Worm (Caenorhabditis elegans) whole organism, late embryonic: ENCODE results near the gene sta-1.

ENCODE experiments used
- C38D4.7 ChIP-seq: fragments of 200-800 bp; sonication (Bioruptor generic); optimal IDR thresholded peaks from 2 replicates; lab custom pipeline; 2018; ENCODE audit warnings: mild to moderate bottlenecking, missing genetic modification characterization, moderate library complexity, missing compliant biosample characterization
- K02D7.2 ChIP-seq: sonication (generic microtip); optimal IDR thresholded peaks from 2 replicates; lab custom pipeline; 2017; ENCODE audit warnings: mild to moderate bottlenecking, missing genetic modification characterization, missing compliant biosample characterization
- K09A11.1 ChIP-seq: sonication (generic microtip); optimal IDR thresholded peaks from 2 replicates; lab custom pipeline; 2017; ENCODE audit warnings: antibody characterized with exemption, mild to moderate bottlenecking, missing genetic modification characterization, missing compliant biosample characterization; ENCODE audit not compliant: insufficient read depth
- Y22D7AL.16 ChIP-seq: sonication (generic microtip); optimal IDR thresholded peaks from 2 replicates; lab custom pipeline; 2016; ENCODE audit warnings: missing genetic modification characterization, missing compliant biosample characterization
- ceh-14 ChIP-seq: sonication (generic microtip); optimal IDR thresholded peaks from 2 replicates; lab custom pipeline; 2016; ENCODE audit warnings: missing genotype, missing genetic modification characterization, missing compliant biosample characterization
- ceh-18 ChIP-seq: sonication (generic microtip); optimal IDR thresholded peaks from 2 replicates; lab custom pipeline; 2016; ENCODE audit warnings: missing genetic modification characterization, missing compliant biosample characterization
- ceh-19 ChIP-seq: fragments of 200-800 bp; sonication (Bioruptor generic); optimal IDR thresholded peaks from 2 replicates; lab custom pipeline; 2018; ENCODE audit warnings: mild to moderate bottlenecking, missing genetic modification characterization, missing compliant biosample characterization
- ceh-22 ChIP-seq: sonication (generic microtip); optimal IDR thresholded peaks from 2 replicates; lab custom pipeline; 2017; ENCODE audit warnings: missing biosample characterization, missing genetic modification characterization
- ceh-24 ChIP-seq: sonication (generic microtip); optimal IDR thresholded peaks from 2 replicates; lab custom pipeline; 2016; ENCODE audit warnings: mild to moderate bottlenecking, missing genetic modification characterization, missing compliant biosample characterization
- ceh-31 ChIP-seq: sonication (generic microtip); optimal IDR thresholded peaks from 2 replicates; lab custom pipeline; 2016; ENCODE audit warnings: missing genetic modification characterization, missing compliant biosample characterization
- ceh-45 ChIP-seq: fragments of 200-800 bp; sonication (Bioruptor generic); IDR thresholded peaks from 2 replicates; pipeline ENCODE4 v1.3.6; 2022; ENCODE audit warnings: missing genetic modification reagents, missing genetic modification characterization, missing compliant biosample characterization
- ceh-48 ChIP-seq: sonication (generic microtip); optimal IDR thresholded peaks from 2 replicates; lab custom pipeline; 2016; ENCODE audit warnings: missing genetic modification characterization, inconsistent platforms, missing compliant biosample characterization
- ceh-6 ChIP-seq: fragments of 200-800 bp; sonication (Bioruptor generic); optimal IDR thresholded peaks from 2 replicates; lab custom pipeline; 2018; ENCODE audit warnings: mild to moderate bottlenecking, missing genetic modification characterization, missing compliant biosample characterization
- dmd-4 ChIP-seq: sonication (generic microtip); optimal IDR thresholded peaks from 2 replicates; lab custom pipeline; 2016; ENCODE audit warnings: borderline replicate concordance, missing genetic modification characterization, missing compliant biosample characterization
- fkh-10 ChIP-seq: fragments of 150-350 bp; optimal IDR thresholded peaks from 2 replicates; lab custom pipeline; 2014; ENCODE audit warnings: missing biosample characterization, missing genetic modification reagents, missing genetic modification characterization
- hlh-15 ChIP-seq: sonication (generic microtip); optimal IDR thresholded peaks from 2 replicates; lab custom pipeline; 2016; ENCODE audit warnings: missing genetic modification characterization, missing compliant biosample characterization
- hlh-8 ChIP-seq: sonication (generic microtip); optimal IDR thresholded peaks from 2 replicates; lab custom pipeline; 2016; ENCODE audit warnings: missing genotype, missing genetic modification characterization, missing compliant biosample characterization
- lim-6 ChIP-seq: sonication (generic microtip); optimal IDR thresholded peaks from 2 replicates; lab custom pipeline; 2016; ENCODE audit warnings: missing genetic modification characterization, missing compliant biosample characterization
- madf-2 ChIP-seq: sonication (generic microtip); optimal IDR thresholded peaks from 2 replicates; lab custom pipeline; 2017; ENCODE audit warnings: missing genetic modification characterization, missing compliant biosample characterization
- nfya-1 ChIP-seq: sonication (generic microtip); optimal IDR thresholded peaks from 2 replicates; lab custom pipeline; 2017; ENCODE audit warnings: missing genetic modification characterization, mild to moderate bottlenecking, missing compliant biosample characterization, antibody characterized with exemption, moderate library complexity
- npax-4 ChIP-seq: sonication (generic microtip); optimal IDR thresholded peaks from 2 replicates; lab custom pipeline; 2016; ENCODE audit warnings: missing genetic modification characterization, missing compliant biosample characterization
- odd-2 ChIP-seq: sonication (generic microtip); optimal IDR thresholded peaks from 2 replicates; lab custom pipeline; 2017; ENCODE audit warnings: antibody characterized with exemption, mild to moderate bottlenecking, missing genetic modification characterization, missing compliant biosample characterization
- pat-9 ChIP-seq: fragments of 200-800 bp; sonication (Bioruptor generic); optimal IDR thresholded peaks from 2 replicates; lab custom pipeline; 2018; ENCODE audit warnings: mild to moderate bottlenecking, missing genetic modification characterization, moderate library complexity, missing compliant biosample characterization
- pax-1 ChIP-seq: fragments of 150-350 bp; optimal IDR thresholded peaks from 2 replicates; lab custom pipeline; 2014; ENCODE audit warnings: missing biosample characterization, missing genetic modification characterization
- pros-1 ChIP-seq: fragments of 150-350 bp; optimal IDR thresholded peaks from 2 replicates; lab custom pipeline; 2014; ENCODE audit warnings: missing biosample characterization, missing genetic modification reagents, missing genetic modification characterization
- ref-2 ChIP-seq: sonication (generic microtip); optimal IDR thresholded peaks from 2 replicates; lab custom pipeline; 2016; ENCODE audit warnings: missing genetic modification characterization, missing compliant biosample characterization
- rnt-1 ChIP-seq: sonication (generic microtip); optimal IDR thresholded peaks from 2 replicates; lab custom pipeline; 2016; ENCODE audit warnings: missing genetic modification characterization, missing compliant biosample characterization
- ttx-3 ChIP-seq: sonication (generic microtip); optimal IDR thresholded peaks from 2 replicates; lab custom pipeline; 2016; ENCODE audit warnings: missing genetic modification reagents, missing genetic modification characterization, missing compliant biosample characterization
- unc-3 ChIP-seq, 2 experiments: fragments of 200-800 bp in 1 of 2; sonication (Bioruptor generic) in 1 of 2; sonication (generic microtip) in 1 of 2; conservative IDR thresholded peaks in 1 of 2; optimal IDR thresholded peaks in 1 of 2; 2 replicates each; pipeline versions ENCODE4 v1.3.6 to Lab custom; 2016 to 2022; ENCODE audit warnings: missing compliant biosample characterization in 2 of 2, missing genetic modification characterization in 2 of 2, missing genetic modification reagents in 1 of 2
- zip-5 ChIP-seq: sonication (generic microtip); optimal IDR thresholded peaks from 2 replicates; lab custom pipeline; 2016; ENCODE audit warnings: missing genetic modification characterization, missing compliant biosample characterization

Gene sta-1

ce11 chrIV:16629090-16629489 is 35.0 kb upstream of the sta-1 start, which contains the start of gene Y51H4A.936:
TSS of gene Y51H4A.936 (plus strand) at chrIV:16629390.
- TF ChIP-seq C38D4.7 (GFP tag; lab: Kevin White, UChicago): no peak
- no peak for TF ChIP-seq Y22D7AL.16 (tag; lab: Kevin White, UChicago)
- TF ChIP-seq unc-3 (GFP tag; conservative IDR thresholded peaks at IDR 0.05; lab: Robert Waterston, UW): no peak
- no peak for TF ChIP-seq unc-3 (tag; optimal IDR thresholded peaks at IDR 0.05; lab: Kevin White, UChicago)
- TF ChIP-seq ceh-22 (tag; lab: Kevin White, UChicago): no peak
- no peak for TF ChIP-seq ref-2 (tag; lab: Kevin White, UChicago)
- no peak for TF ChIP-seq rnt-1 (tag; lab: Kevin White, UChicago)
- no peak for TF ChIP-seq dmd-4 (tag; lab: Kevin White, UChicago)
- no peak for TF ChIP-seq zip-5 (tag; lab: Kevin White, UChicago)
- TF ChIP-seq ceh-45 (GFP tag; lab: Robert Waterston, UW): no peak
- no peak for TF ChIP-seq npax-4
- no peak for TF ChIP-seq K09A11.1 (tag; lab: Kevin White, UChicago)
- no peak for TF ChIP-seq hlh-15 (tag; lab: Kevin White, UChicago)
- no peak for TF ChIP-seq ceh-18 (tag; lab: Kevin White, UChicago)
- no peak for TF ChIP-seq ceh-31
- TF ChIP-seq ceh-6 (GFP tag; lab: Kevin White, UChicago): no peak
- TF ChIP-seq ttx-3: no peak
- TF ChIP-seq, all 69 proteins: peak for 0

- TF ChIP-seq K02D7.2 (no peak), ceh-31 (no peak), pax-1 (tag; lab: Kevin White, UChicago) (no peak), unc-3 (GFP tag; conservative IDR thresholded peaks at IDR 0.05; lab: Robert Waterston, UW) (no peak), unc-3 (tag; optimal IDR thresholded peaks at IDR 0.05; lab: Kevin White, UChicago) (no peak), madf-2 (tag; lab: Kevin White, UChicago) (no peak), pros-1 (tag; lab: Kevin White, UChicago) (no peak), Y22D7AL.16 (tag; lab: Kevin White, UChicago) (no peak), ceh-18 (tag; lab: Kevin White, UChicago) (no peak), hlh-8 (tag; lab: Kevin White, UChicago) (no peak), odd-2 (tag; lab: Kevin White, UChicago) (no peak), K09A11.1 (tag; lab: Kevin White, UChicago) (no peak), ttx-3 (no peak), dmd-4 (tag; lab: Kevin White, UChicago) (no peak), ceh-14 (no peak), ceh-24 (tag; lab: Kevin White, UChicago) (no peak), hlh-15 (tag; lab: Kevin White, UChicago) (no peak), nfya-1 (tag; lab: Kevin White, UChicago) (no peak), npax-4 (no peak)
- TF ChIP-seq, all 69 proteins: peak for 0
Measured at ce11 chrIV:16629815-16630214, 34.3 kb upstream of the sta-1 start.

- no peak for TF ChIP-seq pros-1 (tag; lab: Kevin White, UChicago)
Measured at ce11 chrIV:16630622-16631021, 33.5 kb upstream of the sta-1 start, which contains the start of gene fipr-27. TSS of gene fipr-27 (plus strand) at chrIV:16630922.

ce11 chrIV:16643782-16644181 is 20.3 kb upstream of the sta-1 start:
- TF ChIP-seq pat-9 (tag; lab: Kevin White, UChicago) (no peak), ceh-19 (GFP tag; lab: Kevin White, UChicago) (no peak), ceh-45 (GFP tag; lab: Robert Waterston, UW) (no peak), ceh-48 (tag; lab: Kevin White, UChicago) (peak; percentile 81), fkh-10 (no peak), ceh-31 (no peak)

ce11 chrIV:16645492-16646191 is 18.5 kb upstream of the sta-1 start:
- TF ChIP-seq ceh-48 (tag; lab: Kevin White, UChicago) (peak; percentile 62), lim-6 (no peak)
